Worm (Caenorhabditis elegans) whole organism, L1 larva: ENCODE results near the gene F19B2.6.

Experiments
- F16B12.6 ChIP-seq: fragments of 150-350 bp; optimal IDR thresholded peaks from 2 replicates; lab custom pipeline; 2014; ENCODE audit warnings: missing biosample characterization, missing genetic modification characterization
- Y116A8C.19 ChIP-seq: sonication (generic microtip); optimal IDR thresholded peaks from 2 replicates; lab custom pipeline; 2016; ENCODE audit warnings: missing compliant biosample characterization, missing genetic modification characterization, borderline replicate concordance
- aha-1 ChIP-seq: fragments of 150-350 bp; optimal IDR thresholded peaks from 2 replicates; lab custom pipeline; 2014; ENCODE audit warnings: missing biosample characterization, missing genetic modification characterization
- alr-1 ChIP-seq: fragments of 200-800 bp; sonication (Bioruptor generic); optimal IDR thresholded peaks from 2 replicates; lab custom pipeline; 2018; ENCODE audit warnings: borderline replicate concordance, mild to moderate bottlenecking, missing genetic modification characterization, missing compliant biosample characterization
- aly-2 ChIP-seq: fragments of 150-350 bp; optimal IDR thresholded peaks from 2 replicates; lab custom pipeline; 2014; ENCODE audit warnings: missing biosample characterization, missing genetic modification characterization
- ama-1 ChIP-seq: fragments of 150-350 bp; optimal IDR thresholded peaks from 2 replicates; lab custom pipeline; 2014
- ceh-8 ChIP-seq: fragments of 200-800 bp; sonication (Bioruptor generic); optimal IDR thresholded peaks from 2 replicates; lab custom pipeline; 2018; ENCODE audit warnings: mild to moderate bottlenecking, missing genetic modification characterization, moderate library complexity, missing compliant biosample characterization
- ceh-88 ChIP-seq: fragments of 200-800 bp; sonication (Bioruptor generic); IDR thresholded peaks from 2 replicates; pipeline ENCODE4 v1.3.6; 2022; ENCODE audit warnings: missing genetic modification characterization, missing compliant biosample characterization
- ceh-90 ChIP-seq: sonication (generic microtip); optimal IDR thresholded peaks from 2 replicates; lab custom pipeline; 2016; ENCODE audit warnings: missing genetic modification characterization, missing compliant biosample characterization
- dpl-1 ChIP-seq, 3 experiments: fragments of 150-350 bp in 2 of 3; sonication (generic microtip) in 1 of 3; optimal IDR thresholded peaks; 2 replicates each; lab custom pipeline; 2014 to 2017; ENCODE audit warnings: missing biosample characterization in 3 of 3, missing genetic modification characterization in 3 of 3, missing genetic modification reagents in 3 of 3
- dsc-1 ChIP-seq: sonication (generic microtip); optimal IDR thresholded peaks from 2 replicates; lab custom pipeline; 2016; ENCODE audit warnings: mild to moderate bottlenecking, missing genetic modification characterization, missing compliant biosample characterization
- efl-1 ChIP-seq, 4 experiments: fragments of 150-350 bp; optimal IDR thresholded peaks in 3 of 4; peaks in 1 of 4; 1 replicate in 1 of 4; 2 replicates in 3 of 4; lab custom pipeline; 2014; ENCODE audit warnings: missing biosample characterization in 2 of 4, missing genetic modification characterization in 2 of 4, missing genetic modification reagents in 2 of 4
- efl-3 ChIP-seq: fragments of 200-800 bp; sonication (Bioruptor generic); optimal IDR thresholded peaks from 2 replicates; lab custom pipeline; 2018; ENCODE audit warnings: mild to moderate bottlenecking, missing genetic modification characterization, missing compliant biosample characterization
- egl-13 ChIP-seq: sonication (generic microtip); optimal IDR thresholded peaks from 2 replicates; lab custom pipeline; 2016; ENCODE audit warnings: missing genotype, missing genetic modification reagents, missing genetic modification characterization, missing compliant biosample characterization
- egl-27 ChIP-seq, 2 experiments: fragments of 150-350 bp in 1 of 2; sonication (generic microtip); optimal IDR thresholded peaks; 3 replicates each; lab custom pipeline; 2017 to 2018; ENCODE audit warnings: missing biosample characterization in 2 of 2, missing genetic modification characterization in 2 of 2, missing genetic modification reagents in 2 of 2
- elt-3 ChIP-seq, 6 experiments: fragments of 150-350 bp in 1 of 6; sonication (generic microtip); optimal IDR thresholded peaks; 2 replicates each; lab custom pipeline; 2017 to 2018; ENCODE audit warnings: missing biosample characterization in 6 of 6, missing genetic modification characterization in 6 of 6, inconsistent platforms in 1 of 6
- ets-5 ChIP-seq: fragments of 200-800 bp; sonication (Bioruptor generic); IDR thresholded peaks from 2 replicates; pipeline ENCODE4 v1.3.6; 2022; ENCODE audit warnings: missing genetic modification characterization, missing compliant biosample characterization
- grh-1 ChIP-seq: fragments of 200-800 bp; sonication (Bioruptor generic); IDR thresholded peaks from 2 replicates; pipeline ENCODE4 v1.3.6; 2022; ENCODE audit warnings: missing genetic modification reagents, missing genetic modification characterization, missing compliant biosample characterization
- hlh-17 ChIP-seq: fragments of 200-800 bp; sonication (Bioruptor generic); optimal IDR thresholded peaks from 2 replicates; lab custom pipeline; 2018; ENCODE audit warnings: missing genetic modification characterization, mild to moderate bottlenecking, missing compliant biosample characterization, moderate library complexity, borderline replicate concordance
- hlh-4 ChIP-seq: sonication (generic microtip); optimal IDR thresholded peaks from 2 replicates; lab custom pipeline; 2016; ENCODE audit warnings: mild to moderate bottlenecking, missing genetic modification characterization, missing compliant biosample characterization
- jun-1 ChIP-seq: fragments of 150-350 bp; optimal IDR thresholded peaks from 2 replicates; lab custom pipeline; 2014; ENCODE audit warnings: missing biosample characterization, missing genetic modification reagents, missing genetic modification characterization
- lin-15B ChIP-seq: fragments of 150-350 bp; sonication (generic microtip); optimal IDR thresholded peaks from 3 replicates; lab custom pipeline; 2014; ENCODE audit warnings: missing biosample characterization, missing genetic modification characterization
- lir-3 ChIP-seq: sonication (generic microtip); optimal IDR thresholded peaks from 2 replicates; lab custom pipeline; 2016; ENCODE audit warnings: mild to moderate bottlenecking, missing genetic modification characterization, moderate library complexity, missing compliant biosample characterization; ENCODE audit not compliant: poor library complexity
- lsy-2 ChIP-seq, 2 experiments: fragments of 150-350 bp; optimal IDR thresholded peaks; 2 replicates each; lab custom pipeline; 2014; ENCODE audit warnings: missing biosample characterization in 2 of 2, missing genetic modification characterization in 2 of 2
- mab-9 ChIP-seq: fragments of 200-800 bp; sonication (Bioruptor generic); IDR thresholded peaks from 2 replicates; pipeline ENCODE4 v1.3.6; 2022; ENCODE audit warnings: missing genetic modification reagents, missing genetic modification characterization, missing compliant biosample characterization
- mep-1 ChIP-seq: fragments of 150-350 bp; optimal IDR thresholded peaks from 2 replicates; lab custom pipeline; 2014; ENCODE audit warnings: missing biosample characterization, missing genetic modification characterization
- nhr-12 ChIP-seq: sonication (generic microtip); optimal IDR thresholded peaks from 2 replicates; lab custom pipeline; 2017; ENCODE audit warnings: missing biosample characterization, missing genetic modification characterization
- nhr-237 ChIP-seq: fragments of 150-350 bp; optimal IDR thresholded peaks from 2 replicates; lab custom pipeline; 2014; ENCODE audit warnings: missing biosample characterization, missing genetic modification characterization
- nhr-28 ChIP-seq: fragments of 150-350 bp; optimal IDR thresholded peaks from 2 replicates; lab custom pipeline; 2014; ENCODE audit warnings: missing biosample characterization, missing genetic modification characterization
- nhr-71 ChIP-seq: sonication (generic microtip); optimal IDR thresholded peaks from 2 replicates; lab custom pipeline; 2016; ENCODE audit warnings: mild to moderate bottlenecking, missing genetic modification characterization, moderate library complexity, missing compliant biosample characterization
- nhr-84 ChIP-seq: sonication (generic microtip); optimal IDR thresholded peaks from 2 replicates; lab custom pipeline; 2017; ENCODE audit warnings: missing biosample characterization, missing genetic modification characterization
- nhr-90 ChIP-seq: sonication (generic microtip); optimal IDR thresholded peaks from 2 replicates; lab custom pipeline; 2016; ENCODE audit warnings: mild to moderate bottlenecking, missing genetic modification characterization, missing compliant biosample characterization; ENCODE audit not compliant: poor library complexity
- pax-3 ChIP-seq: fragments of 200-800 bp; sonication (Bioruptor generic); optimal IDR thresholded peaks from 2 replicates; lab custom pipeline; 2018; ENCODE audit warnings: mild to moderate bottlenecking, missing genetic modification characterization, moderate library complexity, missing compliant biosample characterization
- rnt-1 ChIP-seq: sonication (generic microtip); optimal IDR thresholded peaks from 2 replicates; lab custom pipeline; 2016; ENCODE audit warnings: mild to moderate bottlenecking, missing genetic modification characterization, moderate library complexity, missing compliant biosample characterization
- skn-1 ChIP-seq: fragments of 150-350 bp; optimal IDR thresholded peaks from 2 replicates; lab custom pipeline; 2014; ENCODE audit warnings: missing biosample characterization, missing genetic modification characterization
- sup-37 ChIP-seq: fragments of 200-800 bp; sonication (Bioruptor generic); optimal IDR thresholded peaks from 2 replicates; lab custom pipeline; 2018; ENCODE audit warnings: mild to moderate bottlenecking, missing genetic modification characterization, missing compliant biosample characterization
- tbx-2 ChIP-seq: sonication (generic microtip); optimal IDR thresholded peaks from 2 replicates; lab custom pipeline; 2016; ENCODE audit warnings: missing genetic modification characterization, missing compliant biosample characterization
- unc-86 ChIP-seq: sonication (generic microtip); optimal IDR thresholded peaks from 2 replicates; lab custom pipeline; 2016; ENCODE audit warnings: missing genetic modification characterization, missing compliant biosample characterization
- unc-98 ChIP-seq: fragments of 200-800 bp; sonication (Bioruptor generic); IDR thresholded peaks from 2 replicates; pipeline ENCODE4 v1.3.6; 2022; ENCODE audit warnings: missing genetic modification characterization, missing compliant biosample characterization
- vab-15 ChIP-seq: sonication (generic microtip); optimal IDR thresholded peaks from 2 replicates; lab custom pipeline; 2017; ENCODE audit warnings: missing genotype, mild to moderate bottlenecking, missing genetic modification characterization, missing compliant biosample characterization

F19B2.6 gene

ce11 chrV:20171941-20172340, 13.6 kb downstream of the F19B2.6 start, which contains the start of gene srw-39:
Gene srw-39, minus strand, starts transcription at chrV:20172041.
- no peak for TF ChIP-seq hlh-4 (tag; lab: Kevin White, UChicago)
- no peak for TF ChIP-seq lsy-2 (tag; optimal IDR thresholded peaks at IDR 0.05; lab: Kevin White, UChicago)
- no peak for TF ChIP-seq aly-2 (tag; lab: Kevin White, UChicago)
- TF ChIP-seq alr-1, result no peak
- no peak for TF ChIP-seq ama-1 (lab: Kevin White, UChicago)
- TF ChIP-seq unc-86 (tag; lab: Kevin White, UChicago), result no peak
- TF ChIP-seq nhr-237 (tag; lab: Kevin White, UChicago), result no peak
- TF ChIP-seq grh-1 (GFP tag; lab: Robert Waterston, UW), result no peak
- no peak for TF ChIP-seq jun-1 (tag; lab: Kevin White, UChicago)
- TF ChIP-seq hlh-17, result no peak
- no peak for TF ChIP-seq nhr-90 (tag; lab: Kevin White, UChicago)
- no peak for TF ChIP-seq ceh-88 (GFP tag; lab: Robert Waterston, UW)
- no peak for TF ChIP-seq vab-15 (tag; lab: Kevin White, UChicago)
- TF ChIP-seq Y116A8C.19 (tag; lab: Kevin White, UChicago), result no peak
- no peak for TF ChIP-seq sup-37 (GFP tag; lab: Kevin White, UChicago)
- no peak for TF ChIP-seq efl-3 (GFP tag; lab: Kevin White, UChicago)
- no peak for TF ChIP-seq ceh-8 (GFP tag; lab: Kevin White, UChicago)
- TF ChIP-seq unc-98 (GFP tag; lab: Robert Waterston, UW), result no peak
- TF ChIP-seq ets-5 (GFP tag; lab: Robert Waterston, UW), result no peak
- TF ChIP-seq, all 84 proteins: peak for 0

ce11 chrV:20180819-20181218, 22.5 kb downstream of the F19B2.6 start:
- peak in 1 of 2 experiments; percentile 57 for TF ChIP-seq efl-1 (optimal IDR thresholded peaks at IDR 0.05; lab: Kevin White, UChicago)
- peak in 1 of 2 experiments; percentile 74 for TF ChIP-seq efl-1 (GFP tag; optimal IDR thresholded peaks at IDR 0.05 in 1 of 2; lab: Kevin White, UChicago)

- no peak for TF ChIP-seq mep-1 (tag; lab: Kevin White, UChicago)
- TF ChIP-seq lin-15B (tag; lab: Kevin White, UChicago), result no peak
- no peak for TF ChIP-seq dpl-1 (GFP tag; optimal IDR thresholded peaks at IDR 0.05; lab: Kevin White, UChicago)
- TF ChIP-seq dsc-1 (tag; lab: Kevin White, UChicago), result no peak
- TF ChIP-seq aha-1, result no peak
- no peak for TF ChIP-seq elt-3 (tag; optimal IDR thresholded peaks at IDR 0.05; lab: Kevin White, UChicago)
- no peak for TF ChIP-seq mab-9 (GFP tag; lab: Robert Waterston, UW)
- no peak for TF ChIP-seq skn-1 (tag; lab: Kevin White, UChicago)
- no peak for TF ChIP-seq aly-2 (tag; lab: Kevin White, UChicago)
- no peak for TF ChIP-seq F16B12.6 (tag; lab: Kevin White, UChicago)
- TF ChIP-seq unc-98 (GFP tag; lab: Robert Waterston, UW), result no peak
- no peak for TF ChIP-seq nhr-12
- TF ChIP-seq hlh-17, result no peak
- TF ChIP-seq hlh-4 (tag; lab: Kevin White, UChicago), result no peak
- no peak for TF ChIP-seq pax-3 (tag; lab: Kevin White, UChicago)
- no peak for TF ChIP-seq tbx-2 (tag; lab: Kevin White, UChicago)
- no peak for TF ChIP-seq ceh-90 (tag; lab: Kevin White, UChicago)
- TF ChIP-seq alr-1, result no peak
- TF ChIP-seq nhr-237 (tag; lab: Kevin White, UChicago), result no peak
- TF ChIP-seq egl-13 (tag; lab: Kevin White, UChicago), result no peak
- TF ChIP-seq, all 84 proteins: peak for 0
These were observed 24.0 kb downstream of the F19B2.6 start for ce11 chrV:20182311-20182710.

DNA sequence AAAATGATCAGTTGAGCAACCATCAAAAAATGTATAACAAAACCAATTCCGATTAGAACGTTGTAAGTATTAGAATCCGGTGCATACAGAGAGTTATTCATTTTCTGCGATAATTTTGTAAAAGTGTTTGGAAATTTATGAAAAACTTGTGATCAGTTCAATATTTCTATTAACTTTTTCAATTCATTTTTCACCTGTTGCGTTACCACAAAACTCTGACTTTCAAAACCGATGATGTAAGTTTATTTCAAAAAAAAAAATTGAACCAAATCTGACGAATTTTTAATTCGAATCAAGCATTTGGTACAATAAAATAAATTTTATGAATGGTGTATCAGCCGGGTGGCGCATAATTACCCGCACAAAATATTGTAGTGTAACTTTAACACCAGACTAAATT, 28.3 kb downstream of the F19B2.6 start, which contains the start of gene srz-16:
Gene srz-16, minus strand, starts transcription at position 101 of the 400 bp plus-strand sequence.
- TF ChIP-seq rnt-1 (tag; lab: Kevin White, UChicago) (no peak), nhr-28 (tag; lab: Kevin White, UChicago) (no peak), elt-3 (tag; optimal IDR thresholded peaks at IDR 0.05; lab: Kevin White, UChicago) (no peak), egl-27 (tag; optimal IDR thresholded peaks at IDR 0.05; lab: Kevin White, UChicago) (no peak), lir-3 (no peak), nhr-84 (tag; lab: Kevin White, UChicago) (no peak), nhr-71 (tag; lab: Kevin White, UChicago) (no peak), efl-1 (optimal IDR thresholded peaks at IDR 0.05; lab: Kevin White, UChicago) (no peak), efl-1 (GFP tag; optimal IDR thresholded peaks at IDR 0.05 in 1 of 2; lab: Kevin White, UChicago) (no peak)
